Worm (Caenorhabditis elegans) whole organism, L3 larva: Measurements from ENCODE around the gene dph-3.

Experiments
- ZK546.5 ChIP-seq: sonication (generic microtip); optimal IDR thresholded peaks from 2 replicates; lab custom pipeline; 2017; ENCODE audit warnings: missing biosample characterization, missing genetic modification characterization
- aly-2 ChIP-seq: fragments of 150-350 bp; optimal IDR thresholded peaks from 2 replicates; lab custom pipeline; 2014; ENCODE audit warnings: missing biosample characterization, missing genetic modification characterization
- ama-1 ChIP-seq: fragments of 150-350 bp; optimal IDR thresholded peaks from 2 replicates; lab custom pipeline; 2018
- ceh-16 ChIP-seq: sonication (generic microtip); optimal IDR thresholded peaks from 2 replicates; lab custom pipeline; 2017; ENCODE audit warnings: missing biosample characterization, missing genetic modification characterization
- ceh-28 ChIP-seq: fragments of 150-350 bp; optimal IDR thresholded peaks from 2 replicates; lab custom pipeline; 2014; ENCODE audit warnings: missing biosample characterization, missing genetic modification reagents, missing genetic modification characterization
- ceh-9 ChIP-seq: sonication (generic microtip); optimal IDR thresholded peaks from 2 replicates; lab custom pipeline; 2018; ENCODE audit warnings: missing biosample characterization, missing genetic modification characterization
- daf-12 ChIP-seq: fragments of 150-350 bp; optimal IDR thresholded peaks from 2 replicates; lab custom pipeline; 2014; ENCODE audit warnings: missing biosample characterization, missing genetic modification reagents, missing genetic modification characterization
- egl-27 ChIP-seq: sonication (generic microtip); optimal IDR thresholded peaks from 4 replicates; lab custom pipeline; 2017; ENCODE audit warnings: missing biosample characterization, missing genetic modification reagents, missing genetic modification characterization
- egl-5 ChIP-seq: fragments of 150-350 bp; optimal IDR thresholded peaks from 2 replicates; lab custom pipeline; 2017; ENCODE audit warnings: missing biosample characterization, missing genetic modification reagents, missing genetic modification characterization, inconsistent platforms
- elt-1 ChIP-seq: fragments of 150-350 bp; optimal IDR thresholded peaks from 2 replicates; lab custom pipeline; 2014; ENCODE audit warnings: missing biosample characterization, missing genetic modification characterization
- eor-1 ChIP-seq, 2 experiments: fragments of 150-350 bp; optimal IDR thresholded peaks; 2 replicates each; lab custom pipeline; 2014 to 2018; ENCODE audit warnings: missing biosample characterization in 2 of 2, missing genetic modification characterization in 2 of 2
- fkh-10 ChIP-seq: sonication (generic microtip); optimal IDR thresholded peaks from 2 replicates; lab custom pipeline; 2017; ENCODE audit warnings: missing biosample characterization, missing genetic modification reagents, missing genetic modification characterization
- fkh-2 ChIP-seq: fragments of 150-350 bp; optimal IDR thresholded peaks from 2 replicates; lab custom pipeline; 2014; ENCODE audit warnings: missing biosample characterization, missing genetic modification reagents, missing genetic modification characterization
- fos-1 ChIP-seq: fragments of 150-350 bp; optimal IDR thresholded peaks from 2 replicates; lab custom pipeline; 2014; ENCODE audit warnings: missing biosample characterization, missing genetic modification characterization
- hmg-11 ChIP-seq: sonication (generic microtip); optimal IDR thresholded peaks from 2 replicates; lab custom pipeline; 2016; ENCODE audit warnings: missing genetic modification characterization, missing compliant biosample characterization
- jun-1 ChIP-seq: fragments of 150-350 bp; optimal IDR thresholded peaks from 2 replicates; lab custom pipeline; 2014; ENCODE audit warnings: missing biosample characterization, missing genetic modification reagents, missing genetic modification characterization
- lin-39 ChIP-seq: fragments of 150-350 bp; optimal IDR thresholded peaks from 2 replicates; lab custom pipeline; 2018; ENCODE audit warnings: missing biosample characterization, missing genetic modification reagents, missing genetic modification characterization
- lsy-12 ChIP-seq: sonication (generic microtip); optimal IDR thresholded peaks from 2 replicates; lab custom pipeline; 2016; ENCODE audit warnings: mild to moderate bottlenecking, missing genetic modification characterization, missing compliant biosample characterization
- mdl-1 ChIP-seq: fragments of 150-350 bp; optimal IDR thresholded peaks from 2 replicates; lab custom pipeline; 2014; ENCODE audit warnings: missing biosample characterization, missing genetic modification characterization
- mml-1 ChIP-seq: fragments of 150-350 bp; sonication (generic microtip); optimal IDR thresholded peaks from 3 replicates; lab custom pipeline; 2014; ENCODE audit warnings: missing biosample characterization, missing genetic modification characterization
- nhr-11 ChIP-seq: fragments of 150-350 bp; optimal IDR thresholded peaks from 2 replicates; lab custom pipeline; 2014; ENCODE audit warnings: missing biosample characterization, missing genetic modification characterization
- nhr-12 ChIP-seq: fragments of 150-350 bp; optimal IDR thresholded peaks from 2 replicates; lab custom pipeline; 2014; ENCODE audit warnings: missing biosample characterization, missing genetic modification characterization
- nhr-23 ChIP-seq: fragments of 150-350 bp; optimal IDR thresholded peaks from 2 replicates; lab custom pipeline; 2014; ENCODE audit warnings: missing biosample characterization, missing genetic modification reagents, missing genetic modification characterization
- nhr-237 ChIP-seq: fragments of 150-350 bp; optimal IDR thresholded peaks from 2 replicates; lab custom pipeline; 2014; ENCODE audit warnings: missing biosample characterization, missing genetic modification characterization
- nhr-25 ChIP-seq: sonication (generic microtip); optimal IDR thresholded peaks from 2 replicates; lab custom pipeline; 2017; ENCODE audit warnings: missing biosample characterization, missing genetic modification characterization
- nhr-28 ChIP-seq: fragments of 150-350 bp; optimal IDR thresholded peaks from 2 replicates; lab custom pipeline; 2014; ENCODE audit warnings: missing biosample characterization, missing genetic modification characterization
- nhr-67 ChIP-seq: fragments of 150-350 bp; optimal IDR thresholded peaks from 2 replicates; lab custom pipeline; 2014; ENCODE audit warnings: missing biosample characterization, missing genetic modification characterization
- nhr-76 ChIP-seq: fragments of 150-350 bp; sonication (generic microtip); optimal IDR thresholded peaks from 5 replicates; lab custom pipeline; 2014; ENCODE audit warnings: missing biosample characterization, missing genetic modification characterization
- nhr-77 ChIP-seq: fragments of 150-350 bp; optimal IDR thresholded peaks from 2 replicates; lab custom pipeline; 2014; ENCODE audit warnings: missing biosample characterization, missing genetic modification characterization
- pha-4 ChIP-seq: fragments of 150-350 bp; optimal IDR thresholded peaks from 2 replicates; lab custom pipeline; 2014; ENCODE audit warnings: missing biosample characterization, missing genetic modification reagents, missing genetic modification characterization
- pqm-1 ChIP-seq: fragments of 150-350 bp; optimal IDR thresholded peaks from 2 replicates; lab custom pipeline; 2017; ENCODE audit warnings: missing biosample characterization, missing genetic modification characterization, inconsistent platforms
- sea-2 ChIP-seq: fragments of 150-350 bp; sonication (generic microtip); optimal IDR thresholded peaks from 4 replicates; lab custom pipeline; 2014; ENCODE audit warnings: missing biosample characterization, missing genetic modification reagents, missing genetic modification characterization
- skn-1 ChIP-seq: fragments of 150-350 bp; optimal IDR thresholded peaks from 2 replicates; lab custom pipeline; 2014; ENCODE audit warnings: missing biosample characterization, missing genetic modification characterization
- snpc-4 ChIP-seq: fragments of 150-350 bp; optimal IDR thresholded peaks from 2 replicates; lab custom pipeline; 2014; ENCODE audit warnings: missing biosample characterization, missing genetic modification characterization
- tbx-2 ChIP-seq: sonication (generic microtip); optimal IDR thresholded peaks from 2 replicates; lab custom pipeline; 2016; ENCODE audit warnings: mild to moderate bottlenecking, missing genetic modification characterization, missing compliant biosample characterization
- unc-39 ChIP-seq: sonication (generic microtip); optimal IDR thresholded peaks from 4 replicates; lab custom pipeline; 2017; ENCODE audit warnings: missing biosample characterization, missing genetic modification characterization
- unc-62 ChIP-seq: fragments of 150-350 bp; sonication (generic microtip); optimal IDR thresholded peaks from 4 replicates; lab custom pipeline; 2014; ENCODE audit warnings: missing biosample characterization, missing genetic modification reagents, missing genetic modification characterization
- zag-1 ChIP-seq: fragments of 150-350 bp; optimal IDR thresholded peaks from 2 replicates; lab custom pipeline; 2014; ENCODE audit warnings: missing biosample characterization, missing genetic modification characterization
- ztf-11 ChIP-seq: fragments of 150-350 bp; optimal IDR thresholded peaks from 2 replicates; lab custom pipeline; 2014; ENCODE audit warnings: missing biosample characterization, missing genetic modification characterization
- ztf-4 ChIP-seq: fragments of 150-350 bp; optimal IDR thresholded peaks from 2 replicates; lab custom pipeline; 2014; ENCODE audit warnings: missing biosample characterization, missing genetic modification characterization

The dph-3 gene

DNA sequence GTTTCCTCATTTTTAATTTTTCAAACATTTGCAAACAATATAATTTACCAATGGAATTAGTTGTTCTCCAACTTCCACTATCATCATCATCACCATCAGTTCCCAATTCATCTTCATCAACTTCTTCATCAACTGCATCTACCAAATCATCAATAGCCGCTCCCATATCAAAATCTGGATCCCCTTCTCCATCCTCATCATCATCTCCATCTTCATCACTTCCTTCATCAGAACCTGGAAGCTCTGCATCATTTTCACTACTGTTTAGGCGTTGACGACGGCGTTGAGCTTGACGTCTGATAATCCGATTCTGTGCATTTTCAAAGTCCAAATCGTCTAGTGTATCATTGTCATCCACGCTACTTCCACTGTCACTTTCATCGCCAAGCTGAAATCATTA lies 9.1 kb upstream of the dph-3 start:
- TF ChIP-seq nhr-77 (tag; lab: Kevin White, UChicago) (no peak), fkh-2 (tag; lab: Kevin White, UChicago) (no peak), ceh-16 (tag; lab: Kevin White, UChicago) (no peak), elt-1 (tag; lab: Kevin White, UChicago) (no peak), sea-2 (GFP tag; lab: Kevin White, UChicago) (no peak), nhr-28 (tag; lab: Kevin White, UChicago) (no peak), ama-1 (lab: Kevin White, UChicago) (no peak), nhr-25 (tag; lab: Kevin White, UChicago) (no peak), ZK546.5 (no peak), daf-12 (no peak), mdl-1 (tag; lab: Kevin White, UChicago) (no peak), unc-62 (no peak), unc-39 (tag; lab: Kevin White, UChicago) (no peak), nhr-12 (no peak)
- TF ChIP-seq, all 47 proteins: peak for 0

DNA sequence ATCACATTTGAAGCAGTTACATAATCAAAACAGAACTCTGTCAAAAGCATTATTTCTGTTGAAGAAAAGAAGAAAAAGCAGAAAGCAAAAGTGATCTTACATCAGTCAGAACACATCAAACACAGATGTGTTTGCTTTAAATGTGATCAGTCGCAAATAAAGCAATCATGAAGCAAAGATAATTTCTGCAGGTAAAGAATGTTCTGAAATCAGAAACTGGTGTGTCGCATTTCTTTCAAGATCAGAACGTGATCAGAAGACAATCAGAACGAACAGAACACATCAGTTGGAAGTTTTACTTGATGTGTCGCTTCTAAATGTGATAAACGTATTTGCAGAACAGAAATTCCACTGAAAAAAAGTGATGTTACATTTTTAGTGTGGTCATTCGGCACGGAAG lies 7.9 kb upstream of the dph-3 start:
- TF ChIP-seq pha-4 (tag; lab: Kevin White, UChicago): peak; percentile 22
- TF ChIP-seq nhr-67: no peak
- TF ChIP-seq, all 47 proteins: peak for 1

DNA sequence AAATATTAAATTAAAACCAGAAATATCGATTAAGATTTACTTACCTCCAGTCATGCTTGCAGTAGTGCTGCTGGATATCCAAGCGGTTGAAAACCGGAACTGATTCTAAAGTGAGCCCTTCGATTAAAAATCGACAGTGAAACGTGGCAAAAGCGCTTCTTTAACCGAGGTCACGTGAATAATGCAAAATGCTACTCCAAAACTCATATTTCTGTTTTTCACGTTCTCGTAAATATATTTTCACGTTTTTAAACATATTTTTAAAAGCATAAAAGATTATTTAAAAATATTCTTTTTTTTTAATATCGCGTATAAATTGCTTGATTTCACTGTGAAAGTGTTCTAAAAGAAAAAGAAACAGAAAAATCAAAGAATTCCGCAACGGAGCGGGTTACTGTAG lies 2.3 kb downstream of the dph-3 start, which contains the start of gene ant-1.3:
TSS of gene ant-1.3 (minus strand) at position 101 of the 400 bp plus-strand sequence.
- no peak for TF ChIP-seq eor-1 (tag; optimal IDR thresholded peaks at IDR 0.05; lab: Kevin White, UChicago)

DNA sequence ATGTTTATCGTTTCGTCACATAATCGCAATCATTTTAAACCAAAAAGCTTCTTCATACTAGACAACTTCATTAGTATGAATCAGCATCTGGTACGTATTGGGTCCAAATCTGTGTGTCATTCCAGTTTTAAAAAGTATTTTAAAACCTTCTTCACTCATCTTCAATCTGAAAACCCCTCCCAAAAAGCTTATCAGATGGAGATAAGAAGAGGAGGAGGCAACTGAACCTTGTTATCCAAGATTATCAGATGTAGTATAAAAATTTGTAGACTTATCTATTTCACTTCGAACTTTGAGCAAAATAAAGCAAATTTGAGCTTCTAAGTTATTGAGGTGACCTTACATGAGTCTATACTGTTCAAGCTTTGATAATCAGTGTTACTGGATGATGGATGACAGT lies 2.9 kb downstream of the dph-3 start, which contains the start of gene nhr-38:
TSS of gene nhr-38 (plus strand) at position 301 of the 400 bp plus-strand sequence.
- TF ChIP-seq nhr-23 (tag; lab: Kevin White, UChicago) (no peak), egl-5 (tag; lab: Kevin White, UChicago) (no peak), pha-4 (tag; lab: Kevin White, UChicago) (no peak), tbx-2 (tag; lab: Kevin White, UChicago) (no peak), mdl-1 (tag; lab: Kevin White, UChicago) (no peak), nhr-77 (tag; lab: Kevin White, UChicago) (no peak), pqm-1 (no peak), nhr-25 (tag; lab: Kevin White, UChicago) (no peak), fkh-10 (no peak), elt-1 (tag; lab: Kevin White, UChicago) (no peak), mml-1 (no peak), fos-1 (no peak), zag-1 (no peak), nhr-237 (tag; lab: Kevin White, UChicago) (no peak), unc-39 (tag; lab: Kevin White, UChicago) (no peak), nhr-28 (tag; lab: Kevin White, UChicago) (no peak), ceh-9 (tag; lab: Kevin White, UChicago) (no peak), ZK546.5 (no peak)
- TF ChIP-seq, all 47 proteins: peak for 0

DNA sequence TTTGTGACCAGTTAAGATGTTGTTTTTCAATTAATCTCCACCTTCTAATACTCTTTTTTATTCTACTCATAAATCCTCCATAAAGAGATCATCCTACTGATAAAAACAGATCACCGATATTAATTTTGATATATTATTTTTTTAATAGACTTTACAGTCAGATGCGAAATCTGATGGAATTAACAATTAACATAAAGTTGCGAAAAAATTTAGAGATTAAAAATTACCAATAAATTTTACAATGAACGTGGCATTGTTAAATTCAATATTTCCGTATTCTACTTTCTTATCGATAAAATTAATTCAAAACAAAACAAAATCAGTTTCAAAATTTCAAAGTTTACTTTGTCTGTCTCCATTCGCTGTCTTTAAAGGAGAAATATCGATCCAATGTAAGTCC lies 5.8 kb downstream of the dph-3 start, which contains the start of gene K01H12.4:
TSS of gene K01H12.4 (plus strand) at position 301 of the 400 bp plus-strand sequence.
- no peak for TF ChIP-seq lsy-12

DNA sequence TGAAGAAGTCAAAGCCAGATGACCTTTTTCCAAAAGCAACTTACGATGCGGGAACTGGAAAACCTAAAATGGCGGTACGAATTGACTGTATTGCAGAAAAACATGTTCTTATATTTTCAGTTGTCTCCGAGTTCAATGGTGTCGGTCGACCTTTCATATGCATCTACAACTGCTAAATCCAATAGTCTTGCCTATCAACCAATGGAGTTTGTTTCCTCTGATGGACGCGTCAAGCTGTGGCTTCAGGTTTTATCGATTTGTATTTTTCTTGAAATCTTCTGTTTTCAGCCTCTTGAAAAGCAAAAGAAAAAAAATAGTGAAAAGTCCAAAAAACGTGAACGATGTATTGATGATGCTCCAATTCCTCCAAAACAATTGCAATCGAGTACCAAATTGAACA lies 7.3 kb downstream of the dph-3 start:
- TF ChIP-seq pqm-1 (no peak), daf-12 (no peak), nhr-28 (tag; lab: Kevin White, UChicago) (no peak), nhr-237 (tag; lab: Kevin White, UChicago) (no peak)

DNA sequence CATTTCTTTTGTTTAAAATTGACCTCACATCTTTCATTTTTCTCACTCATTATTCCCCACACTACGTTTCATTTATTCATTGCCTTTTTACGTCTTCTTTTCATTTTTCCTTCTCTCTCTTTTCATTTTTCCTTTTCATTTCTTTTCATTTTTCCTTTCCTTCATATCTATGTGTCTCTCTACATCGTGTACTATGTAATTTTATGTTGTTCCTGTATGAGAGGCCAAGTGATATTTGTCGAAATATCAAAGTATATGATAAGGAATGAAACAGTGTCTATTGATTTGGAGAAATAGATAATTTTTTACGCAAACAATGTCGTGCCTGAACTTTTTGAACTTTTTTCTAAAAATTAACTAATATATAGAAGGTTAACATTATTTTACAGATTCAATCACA lies 9.5 kb downstream of the dph-3 start:
- peak; percentile 36 for TF ChIP-seq nhr-25 (tag; lab: Kevin White, UChicago)
- TF ChIP-seq lin-39 (tag; lab: Kevin White, UChicago): no peak
- no peak for TF ChIP-seq hmg-11
- no peak for TF ChIP-seq sea-2 (GFP tag; lab: Kevin White, UChicago)
- TF ChIP-seq nhr-76 (tag; lab: Kevin White, UChicago): no peak
- TF ChIP-seq eor-1 (tag; optimal IDR thresholded peaks at IDR 0.05; lab: Kevin White, UChicago): no peak
- no peak for TF ChIP-seq daf-12
- TF ChIP-seq aly-2: no peak
- TF ChIP-seq ceh-28 (tag; lab: Kevin White, UChicago): peak; percentile 59
- TF ChIP-seq nhr-67: no peak
- no peak for TF ChIP-seq nhr-237 (tag; lab: Kevin White, UChicago)
- TF ChIP-seq unc-39 (tag; lab: Kevin White, UChicago): no peak
- no peak for TF ChIP-seq ceh-16 (tag; lab: Kevin White, UChicago)
- no peak for TF ChIP-seq ztf-4 (tag; lab: Kevin White, UChicago)
- no peak for TF ChIP-seq lsy-12
- TF ChIP-seq nhr-11: no peak
- TF ChIP-seq jun-1: no peak
- no peak for TF ChIP-seq mml-1
- TF ChIP-seq unc-62: no peak
- no peak for TF ChIP-seq nhr-28 (tag; lab: Kevin White, UChicago)
- no peak for TF ChIP-seq mdl-1 (tag; lab: Kevin White, UChicago)
- peak; percentile 72 for TF ChIP-seq pqm-1
- no peak for TF ChIP-seq ztf-11 (tag; lab: Kevin White, UChicago)
- no peak for TF ChIP-seq fos-1
- TF ChIP-seq skn-1 (tag; lab: Kevin White, UChicago): peak; percentile 97
- TF ChIP-seq egl-27 (tag; lab: Kevin White, UChicago): no peak
- peak; percentile 59 for TF ChIP-seq pha-4 (tag; lab: Kevin White, UChicago)
- peak; percentile 23 for TF ChIP-seq snpc-4
